Fruit fly (Drosophila melanogaster): ENCODE results near the gene Jhbp15.

Gene Jhbp15

DNA sequence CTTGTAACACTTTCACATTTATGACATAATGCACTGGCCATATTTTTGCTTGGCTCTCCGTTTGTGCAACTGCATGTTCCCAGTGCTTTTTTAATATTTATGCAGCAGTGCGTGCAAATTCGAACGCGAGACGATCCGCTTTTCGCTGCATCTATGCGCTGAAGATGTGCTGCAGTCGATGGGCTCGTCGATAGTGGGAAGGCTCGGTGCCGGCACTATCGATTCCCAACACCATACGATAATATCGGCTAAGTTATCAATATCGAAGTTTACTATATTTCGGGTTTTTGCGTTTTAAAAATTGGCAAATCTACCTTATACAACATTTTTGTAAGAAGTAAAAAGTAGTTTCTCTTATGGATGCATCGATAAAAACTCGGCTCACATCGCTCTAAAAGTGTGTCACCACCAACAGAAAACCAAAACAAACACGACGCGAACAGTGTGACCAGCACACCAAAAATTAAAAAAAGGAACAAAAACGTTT, 46.9 kb upstream of the Jhbp15 start, which contains the start of gene RhoGAP93B (continued):
- TF ChIP-seq dmrt11E (tag; optimal IDR thresholded peaks at IDR 0.05) (peak; percentile 73), CG6854 (GFP tag; optimal IDR thresholded peaks at IDR 0.05) (peak; percentile 46), ranshi (GFP tag; IDR thresholded peaks at IDR 0.05) (peak; percentile 94), so (GFP tag; IDR thresholded peaks at IDR 0.05) (peak; percentile 94), CG8924 (tag; optimal IDR thresholded peaks at IDR 0.05) (peak; percentile 82), CG12391 (tag; optimal IDR thresholded peaks at IDR 0.05) (peak; percentile 93), ssp (GFP tag; IDR thresholded peaks at IDR 0.05) (peak; percentile 90), gt (GFP tag; IDR thresholded peaks at IDR 0.05) (peak; percentile 80), gro (GFP tag; optimal IDR thresholded peaks at IDR 0.05) (peak; percentile 92), tx (GFP tag; optimal IDR thresholded peaks at IDR 0.05) (peak; percentile 90), C15 (GFP tag; IDR thresholded peaks at IDR 0.05) (peak; percentile 85), Atf3 (GFP tag; optimal IDR thresholded peaks at IDR 0.05) (peak; percentile 86), sug (tag; optimal IDR thresholded peaks at IDR 0.05) (peak; percentile 86), CG1647 (GFP tag; optimal IDR thresholded peaks at IDR 0.05) (peak; percentile 85), ind (GFP tag; optimal IDR thresholded peaks at IDR 0.05) (peak; percentile 83), en (GFP tag; optimal IDR thresholded peaks at IDR 0.05) (peak; percentile 55), pita (GFP tag; optimal IDR thresholded peaks at IDR 0.05) (no peak), dysf (GFP tag; IDR thresholded peaks at IDR 0.05) (peak; percentile 88), CG34376 (GFP tag; optimal IDR thresholded peaks at IDR 0.05) (peak; percentile 80), grau (tag; optimal IDR thresholded peaks at IDR 0.05) (peak; percentile 78), CG12942 (GFP tag; optimal IDR thresholded peaks at IDR 0.05) (peak; percentile 77), Fer2 (tag; optimal IDR thresholded peaks at IDR 0.05) (peak; percentile 82), CG30403 (GFP tag; optimal IDR thresholded peaks at IDR 0.05) (peak; percentile 81), dpn (GFP tag; optimal IDR thresholded peaks at IDR 0.05) (peak; percentile 86), CG11560 (tag; IDR thresholded peaks at IDR 0.05) (peak; percentile 81; the same call in 2 of the 3 replicates), fd102C (GFP tag; optimal IDR thresholded peaks at IDR 0.05) (peak; percentile 48), yki (optimal IDR thresholded peaks at IDR 0.05) (no peak), gcm2 (GFP tag; optimal IDR thresholded peaks at IDR 0.05) (no peak), CG7271 (tag; optimal IDR thresholded peaks at IDR 0.05) (peak; percentile 84), TFAM (GFP tag; optimal IDR thresholded peaks at IDR 0.05) (peak; percentile 37), stc (GFP tag; IDR thresholded peaks at IDR 0.05) (peak; percentile 87), Hr78 (GFP tag; optimal IDR thresholded peaks at IDR 0.05) (no peak), CG7928 (GFP tag; optimal IDR thresholded peaks at IDR 0.05) (peak; percentile 44), hb (GFP tag; IDR thresholded peaks at IDR 0.05; ENCODE audit: partially characterized antibody) (peak; percentile 100), salm (tag; optimal IDR thresholded peaks at IDR 0.05) (peak; percentile 8), wek (GFP tag; optimal IDR thresholded peaks at IDR 0.05) (peak; percentile 25), CG4617 (GFP tag; optimal IDR thresholded peaks at IDR 0.05; ENCODE audit: borderline replicate concordance) (peak; percentile 56), CG15514 (GFP tag; optimal IDR thresholded peaks at IDR 0.05) (peak; percentile 90), CkIIα-i1 (GFP tag; IDR thresholded peaks at IDR 0.05) (peak; percentile 55; the same call in 1 of the 2 replicates), CG17328 (GFP tag; IDR thresholded peaks at IDR 0.05) (peak; percentile 88), Atf-2 (GFP tag; optimal IDR thresholded peaks at IDR 0.05) (peak; percentile 72), sna (GFP tag; IDR thresholded peaks at IDR 0.05; ENCODE audit: partially characterized antibody) (peak; percentile 100), Scr (GFP tag; IDR thresholded peaks at IDR 0.05; ENCODE audit: partially characterized antibody) (peak; percentile 100), wor (GFP tag; IDR thresholded peaks at IDR 0.05) (peak; percentile 75), Hr3 (GFP tag; optimal IDR thresholded peaks at IDR 0.05) (peak; percentile 89), CG10147 (GFP tag; optimal IDR thresholded peaks at IDR 0.05) (peak; percentile 86), br (optimal IDR thresholded peaks at IDR 0.05) (no peak), tna (GFP tag; IDR thresholded peaks at IDR 0.05; ENCODE audit: partially characterized antibody) (peak; percentile 100), cad (GFP tag; optimal IDR thresholded peaks at IDR 0.05) (no peak), CG2889 (GFP tag; IDR thresholded peaks at IDR 0.05) (peak; percentile 74; the same call in 2 of the 3 replicates), CG11696 (GFP tag; IDR thresholded peaks at IDR 0.05) (peak; percentile 44; the same call in 1 of the 2 replicates)

Measured in whole organism, embryonic.